Worm (Caenorhabditis elegans): Measurements from ENCODE around the gene Y54G2A.72.

The Y54G2A.72 gene

ce11 chrIV:2738466-2738865 lies 39.5 kb upstream of the Y54G2A.72 start:
- TF ChIP-seq sem-2 (GFP tag; optimal IDR thresholded peaks at IDR 0.05) (no peak), lin-13 (tag; optimal IDR thresholded peaks at IDR 0.05) (no peak), flh-1 (GFP tag; optimal IDR thresholded peaks at IDR 0.05) (no peak), nhr-28 (tag; optimal IDR thresholded peaks at IDR 0.05) (no peak), mab-5 (tag; optimal IDR thresholded peaks at IDR 0.05) (no peak), elt-3 (tag; optimal IDR thresholded peaks at IDR 0.05) (no peak), M03D4.4 (tag; optimal IDR thresholded peaks at IDR 0.05) (no peak), hlh-1 (tag; optimal IDR thresholded peaks at IDR 0.05) (no peak), ceh-43 (GFP tag; optimal IDR thresholded peaks at IDR 0.05) (no peak), pha-4 (tag; optimal IDR thresholded peaks at IDR 0.05) (no peak), zip-8 (tag; optimal IDR thresholded peaks at IDR 0.05) (no peak), nhr-12 (tag; optimal IDR thresholded peaks at IDR 0.05) (no peak), drap-1 (GFP tag; optimal IDR thresholded peaks at IDR 0.05) (no peak), mep-1 (tag; optimal IDR thresholded peaks at IDR 0.05) (no peak)

ce11 chrIV:2740035-2740434 lies 37.9 kb upstream of the Y54G2A.72 start:
- peak; percentile 29 for TF ChIP-seq M03D4.4 (tag; optimal IDR thresholded peaks at IDR 0.05)
- peak; percentile 27 for TF ChIP-seq sptf-1 (tag; optimal IDR thresholded peaks at IDR 0.05)
- TF ChIP-seq drap-1 (GFP tag; optimal IDR thresholded peaks at IDR 0.05) = peak; percentile 1

- TF ChIP-seq hlh-1 (tag; optimal IDR thresholded peaks at IDR 0.05) = no peak
- no peak for TF ChIP-seq elt-3 (tag; optimal IDR thresholded peaks at IDR 0.05)
- no peak for TF ChIP-seq nhr-12 (tag; optimal IDR thresholded peaks at IDR 0.05)
- TF ChIP-seq unc-62 (GFP tag; optimal IDR thresholded peaks at IDR 0.05) = no peak
- no peak for TF ChIP-seq blmp-1 (tag; optimal IDR thresholded peaks at IDR 0.05)
- no peak for TF ChIP-seq unc-39 (tag; optimal IDR thresholded peaks at IDR 0.05)
- TF ChIP-seq M03D4.4 (tag; optimal IDR thresholded peaks at IDR 0.05) = no peak
- TF ChIP-seq elt-1 (tag; optimal IDR thresholded peaks at IDR 0.05; ENCODE audit: borderline replicate concordance, insufficient read depth) = no peak
- no peak for TF ChIP-seq tbx-8 (GFP tag; optimal IDR thresholded peaks at IDR 0.05)
- no peak for TF ChIP-seq lin-13 (tag; optimal IDR thresholded peaks at IDR 0.05)
- TF ChIP-seq nhr-28 (tag; optimal IDR thresholded peaks at IDR 0.05) = no peak
Measured at ce11 chrIV:2742470-2743044, 35.4 kb upstream of the Y54G2A.72 start, which contains the start of gene nhr-277. TSS of gene nhr-277 (plus strand) at chrIV:2742994.

- TF ChIP-seq tbx-8 (GFP tag; optimal IDR thresholded peaks at IDR 0.05) (no peak), ztf-11 (tag; optimal IDR thresholded peaks at IDR 0.05) (no peak), sptf-1 (tag; optimal IDR thresholded peaks at IDR 0.05) (no peak), ceh-83 (GFP tag; optimal IDR thresholded peaks at IDR 0.05) (no peak), zip-8 (tag; optimal IDR thresholded peaks at IDR 0.05) (peak; percentile 88), flh-1 (GFP tag; optimal IDR thresholded peaks at IDR 0.05) (no peak), unc-62 (GFP tag; optimal IDR thresholded peaks at IDR 0.05) (no peak), blmp-1 (tag; optimal IDR thresholded peaks at IDR 0.05) (no peak)
Measured at ce11 chrIV:2747385-2748007, 30.4 kb upstream of the Y54G2A.72 start.

- TF ChIP-seq elt-3 (tag; optimal IDR thresholded peaks at IDR 0.05) (no peak), nhr-76 (tag; optimal IDR thresholded peaks at IDR 0.05) (no peak), zip-8 (tag; optimal IDR thresholded peaks at IDR 0.05) (peak; percentile 28), bed-3 (GFP tag; optimal IDR thresholded peaks at IDR 0.05) (no peak), nhr-28 (tag; optimal IDR thresholded peaks at IDR 0.05) (no peak), mls-2 (tag; optimal IDR thresholded peaks at IDR 0.05) (no peak)
Measured at ce11 chrIV:2748863-2749451, 29.0 kb upstream of the Y54G2A.72 start.

ce11 chrIV:2750607-2751006 lies 27.3 kb upstream of the Y54G2A.72 start:
- no peak for TF ChIP-seq ham-2 (GFP tag; optimal IDR thresholded peaks at IDR 0.05)
- TF ChIP-seq flh-1 (GFP tag; optimal IDR thresholded peaks at IDR 0.05) = no peak
- no peak for TF ChIP-seq sem-2 (GFP tag; optimal IDR thresholded peaks at IDR 0.05)
- TF ChIP-seq elt-1 (tag; optimal IDR thresholded peaks at IDR 0.05; ENCODE audit: borderline replicate concordance, insufficient read depth) = no peak
- no peak for TF ChIP-seq ces-1 (GFP tag; optimal IDR thresholded peaks at IDR 0.05)

Measured in whole organism, mixed stage, embryonic.